1 worm cellular context compared by ENCODE assay signal in the genomic region with DNA sequence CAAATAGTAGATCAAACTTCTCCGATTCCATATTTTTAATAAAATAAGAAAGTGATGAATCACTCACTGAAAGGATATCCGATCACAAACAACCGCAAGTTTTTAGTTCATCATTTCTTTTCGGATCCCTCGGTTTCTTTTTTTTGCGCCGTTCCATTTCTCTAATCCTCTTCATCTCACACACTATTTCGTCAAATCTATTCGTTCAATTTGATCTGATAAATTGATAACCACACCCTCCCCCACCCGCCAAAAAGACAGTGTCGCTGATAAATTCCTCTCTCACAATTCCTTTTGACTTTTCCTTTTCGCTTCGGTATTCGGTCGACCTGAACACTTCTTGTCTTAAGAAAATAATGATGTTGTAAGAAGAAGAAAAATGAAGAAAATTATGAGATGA.
TF ChIP-seq lines count a peak whose summit lies in the region.

No protein-coding gene starts in this region.

TF ChIP-seq in whole organism, L1 larva, 84 proteins besides CTCF, POLR2A, EP300 and RAD21 (continued from another document):
- no peak for TF ChIP-seq nhr-19 (GFP tag; conservative IDR thresholded peaks at IDR 0.05; lab: Robert Waterston, UW)
- TF ChIP-seq nhr-28 (tag; optimal IDR thresholded peaks at IDR 0.05; lab: Kevin White, UChicago) = no peak
- TF ChIP-seq C16A3.4 (tag; optimal IDR thresholded peaks at IDR 0.05; lab: Kevin White, UChicago) = no peak
- TF ChIP-seq vab-15 (tag; optimal IDR thresholded peaks at IDR 0.05; lab: Kevin White, UChicago) = no peak
- peak; percentile 3 for TF ChIP-seq nhr-85 (tag; lab: Kevin White, UChicago)
- TF ChIP-seq fkh-10 (GFP tag; optimal IDR thresholded peaks at IDR 0.05; lab: Kevin White, UChicago) = no peak
- peak in 1 of 6 experiments; percentile 58 for TF ChIP-seq elt-3 (tag; optimal IDR thresholded peaks at IDR 0.05; lab: Kevin White, UChicago)
TF ChIP-seq in whole organism, L1 larva: peak in this region for 4.
